Fruit fly (Drosophila melanogaster): Measurements from ENCODE around the gene CG33272.

Gene CG33272

DNA sequence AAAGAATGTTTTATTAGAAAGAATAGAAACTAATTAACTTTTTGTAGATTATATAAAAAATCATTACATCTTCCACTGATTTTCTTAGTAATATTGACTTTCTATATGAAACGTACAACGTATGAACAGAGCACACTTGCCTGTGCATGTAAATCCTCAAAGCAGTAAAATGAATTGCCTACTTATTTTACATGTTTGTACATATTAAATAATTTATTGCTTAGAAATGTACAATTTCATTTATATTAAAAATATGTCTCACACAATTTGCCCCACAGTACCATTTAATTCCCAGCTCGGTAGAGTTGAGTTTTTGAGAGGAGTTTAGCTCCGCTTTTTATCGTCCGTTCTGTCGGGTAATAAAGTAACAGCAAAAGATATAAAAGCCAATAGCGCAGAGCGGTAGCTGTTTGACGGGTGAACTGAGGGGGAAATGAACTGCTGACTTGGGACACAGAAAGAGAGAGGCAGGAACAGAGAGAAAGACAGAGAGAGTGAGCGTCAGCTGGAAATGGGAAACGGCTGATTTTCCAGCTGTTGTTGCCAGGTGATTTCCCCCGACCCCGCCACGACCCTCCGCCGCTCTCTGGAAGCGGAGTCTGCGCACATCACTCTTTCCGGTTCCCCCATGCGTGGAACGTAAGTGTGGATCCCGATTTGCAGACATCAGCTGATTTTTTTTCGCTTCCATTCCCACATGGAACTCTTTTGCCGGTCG lies 17.1 kb downstream of the CG33272 start (continued):
- TF ChIP-seq CG18764 (GFP tag; optimal IDR thresholded peaks at IDR 0.05) (no peak), kni (GFP tag; optimal IDR thresholded peaks at IDR 0.05) (peak; percentile 79), Awh (GFP tag; IDR thresholded peaks at IDR 0.05) (no peak; the same call in 1 of the 2 replicates), crol (GFP tag; IDR thresholded peaks at IDR 0.05) (peak; percentile 96), Vsx1 (GFP tag; optimal IDR thresholded peaks at IDR 0.05) (no peak), luna (GFP tag; optimal IDR thresholded peaks at IDR 0.05) (no peak), chinmo (GFP tag; IDR thresholded peaks at IDR 0.05; ENCODE audit: partially characterized antibody) (peak; percentile 78; the same call in 2 of the 4 replicates), nau (GFP tag; optimal IDR thresholded peaks at IDR 0.05) (peak; percentile 41), CG1602 (GFP tag; optimal IDR thresholded peaks at IDR 0.05) (no peak), vfl (GFP tag; optimal IDR thresholded peaks at IDR 0.05) (no peak), vvl (GFP tag; IDR thresholded peaks at IDR 0.05) (peak; percentile 61; the same call in 1 of the 2 replicates), sr (GFP tag; IDR thresholded peaks at IDR 0.05) (no peak; the same call in 2 of the 3 replicates), tna (GFP tag; IDR thresholded peaks at IDR 0.05; ENCODE audit: partially characterized antibody) (peak; percentile 25; the same call in 1 of the 2 replicates), z (GFP tag; IDR thresholded peaks at IDR 0.05) (peak; percentile 53; the same call in 1 of the 3 replicates), al (GFP tag; IDR thresholded peaks at IDR 0.05) (no peak), psq (GFP tag; optimal IDR thresholded peaks at IDR 0.05) (no peak), yki (optimal IDR thresholded peaks at IDR 0.05) (no peak), B-H2 (GFP tag; optimal IDR thresholded peaks at IDR 0.05) (peak; percentile 24), NC2β (GFP tag; optimal IDR thresholded peaks at IDR 0.05) (no peak), C15 (GFP tag; IDR thresholded peaks at IDR 0.05) (no peak), Bgb (GFP tag; IDR thresholded peaks at IDR 0.05; ENCODE audit: partially characterized antibody) (peak; percentile 31; the same call in 1 of the 2 replicates), chm (GFP tag; IDR thresholded peaks at IDR 0.05) (peak; percentile 46; the same call in 1 of the 2 replicates), CG9727 (GFP tag; optimal IDR thresholded peaks at IDR 0.05) (peak; percentile 16), CG11723 (GFP tag; optimal IDR thresholded peaks at IDR 0.05) (peak; percentile 50), jumu (GFP tag; optimal IDR thresholded peaks at IDR 0.05) (no peak), CG7987 (GFP tag; optimal IDR thresholded peaks at IDR 0.05) (no peak), dysf (GFP tag; IDR thresholded peaks at IDR 0.05) (0 out of 3 replicates have a peak, but pooled peaks have one; percentile 14), Ets97D (GFP tag; optimal IDR thresholded peaks at IDR 0.05) (no peak), CG8290 (GFP tag; optimal IDR thresholded peaks at IDR 0.05) (no peak), CG8290 (tag; optimal IDR thresholded peaks at IDR 0.05) (peak in 1 of 2 experiments; percentile 44), onecut (GFP tag; IDR thresholded peaks at IDR 0.05) (peak; percentile 51), knrl (GFP tag; IDR thresholded peaks at IDR 0.05; ENCODE audit: partially characterized antibody) (no peak), Oli (tag; optimal IDR thresholded peaks at IDR 0.05) (no peak), Stat92E (GFP tag; optimal IDR thresholded peaks at IDR 0.05) (no peak), hkb (optimal IDR thresholded peaks at IDR 0.05) (no peak), hkb (GFP tag; IDR thresholded peaks at IDR 0.05) (peak; percentile 22; the same call in 1 of the 2 replicates), CG15479 (GFP tag; optimal IDR thresholded peaks at IDR 0.05) (no peak), CG7963 (GFP tag; IDR thresholded peaks at IDR 0.05; ENCODE audit: partially characterized antibody) (no peak), wdn (GFP tag; IDR thresholded peaks at IDR 0.05) (no peak), HLH3B (GFP tag; IDR thresholded peaks at IDR 0.05) (peak; percentile 11; the same call in 1 of the 2 replicates), CG17385 (GFP tag; optimal IDR thresholded peaks at IDR 0.05) (peak; percentile 32), sens (GFP tag) (peak; percentile 59), CG15696 (tag; optimal IDR thresholded peaks at IDR 0.05) (no peak), CG10543 (GFP tag; optimal IDR thresholded peaks at IDR 0.05) (peak; percentile 34), Fer3 (tag; optimal IDR thresholded peaks at IDR 0.05) (no peak), CG18599 (GFP tag; optimal IDR thresholded peaks at IDR 0.05) (peak; percentile 58), CG10565 (GFP tag; optimal IDR thresholded peaks at IDR 0.05) (no peak), CG9609 (GFP tag; optimal IDR thresholded peaks at IDR 0.05) (no peak), so (GFP tag; IDR thresholded peaks at IDR 0.05) (no peak; the same call in 2 of the 3 replicates)
